Fruit fly (Drosophila melanogaster) whole organism, embryonic: ENCODE results near the gene CG14982.
A peak's percentile ranks its signal among the peaks of the same experiment; 100 is the strongest.

Experiments
- Atf6 ChIP-seq: fragments of 200-800 bp; sonication (Bioruptor generic); IDR thresholded peaks from 2 replicates; pipeline ENCODE4 v1.3.6; 2022; ENCODE audit warnings: missing biosample characterization, missing genetic modification characterization
- B-H1 ChIP-seq: fragments of 200-800 bp; sonication (Bioruptor generic); IDR thresholded peaks from 3 replicates; pipeline ENCODE4 v1.3.6; 2022; ENCODE audit warnings: missing biosample characterization, missing genetic modification characterization
- CG10959 ChIP-seq: fragments of 200-800 bp; sonication (Bioruptor generic); IDR thresholded peaks from 2 replicates; pipeline ENCODE4 v1.3.6; 2022; ENCODE audit warnings: missing biosample characterization, missing genetic modification characterization
- CG11696 ChIP-seq: fragments of 200-800 bp; sonication (Bioruptor generic); IDR thresholded peaks from 2 replicates; pipeline ENCODE4 v1.3.6; 2022; ENCODE audit warnings: missing biosample characterization, missing genetic modification characterization
- CG12942 ChIP-seq: fragments of 200-800 bp; sonication (Bioruptor generic); optimal IDR thresholded peaks from 3 replicates; lab custom pipeline; 2016; ENCODE audit warnings: missing biosample characterization, missing genetic modification characterization
- CG13123 ChIP-seq: fragments of 200-800 bp; sonication (Bioruptor generic); optimal IDR thresholded peaks from 2 replicates; lab custom pipeline; 2016; ENCODE audit warnings: missing biosample characterization, missing genetic modification characterization
- CG15073 ChIP-seq: fragments of 200-800 bp; sonication (Bioruptor generic); optimal IDR thresholded peaks from 2 replicates; lab custom pipeline; 2016; ENCODE audit warnings: missing biosample characterization, missing genetic modification characterization
- CG15269 ChIP-seq: fragments of 200-800 bp; sonication (Bioruptor generic); optimal IDR thresholded peaks from 2 replicates; lab custom pipeline; 2018; ENCODE audit warnings: missing biosample characterization, mild to moderate bottlenecking, missing genetic modification characterization, moderate library complexity
- CG17361 ChIP-seq: fragments of 200-800 bp; sonication (Bioruptor generic); IDR thresholded peaks from 3 replicates; pipeline ENCODE4 v1.3.6; 2022; ENCODE audit warnings: missing biosample characterization, missing genetic modification characterization
- CG17829 ChIP-seq: fragments of 200-800 bp; optimal IDR thresholded peaks from 2 replicates; lab custom pipeline; 2019; ENCODE audit warnings: missing biosample characterization, mild to moderate bottlenecking, missing genetic modification characterization, moderate library complexity
- CG18619 ChIP-seq: fragments of 200-800 bp; sonication (Bioruptor generic); optimal IDR thresholded peaks from 3 replicates; lab custom pipeline; 2017; ENCODE audit warnings: missing biosample characterization, mild to moderate bottlenecking, missing genetic modification characterization
- CG18764 ChIP-seq: fragments of 200-800 bp; sonication (Bioruptor generic); optimal IDR thresholded peaks from 3 replicates; lab custom pipeline; 2016; ENCODE audit warnings: missing biosample characterization, missing genetic modification characterization
- CG2202 ChIP-seq: fragments of 200-800 bp; sonication (Bioruptor generic); optimal IDR thresholded peaks from 2 replicates; lab custom pipeline; 2018; ENCODE audit warnings: missing biosample characterization, mild to moderate bottlenecking, missing genetic modification characterization
- CG33213 ChIP-seq: fragments of 200-800 bp; sonication (Bioruptor generic); optimal IDR thresholded peaks from 3 replicates; lab custom pipeline; 2016; ENCODE audit warnings: missing biosample characterization, missing genetic modification characterization
- CG3726 ChIP-seq: fragments of 200-800 bp; sonication (Bioruptor generic); IDR thresholded peaks from 3 replicates; pipeline ENCODE4, ENCODE4 v1.3.6; 2022; ENCODE audit warnings: missing biosample characterization, missing genetic modification characterization
- CG4854 ChIP-seq: fragments of 200-800 bp; sonication (Bioruptor generic); optimal IDR thresholded peaks from 2 replicates; lab custom pipeline; 2016; ENCODE audit warnings: missing biosample characterization, missing genetic modification characterization, inconsistent platforms
- CG7372 ChIP-seq: fragments of 200-800 bp; sonication (Bioruptor generic); IDR thresholded peaks from 2 replicates; pipeline ENCODE4 v1.3.6; 2022; ENCODE audit warnings: missing biosample characterization, missing genetic modification characterization
- CG8089 ChIP-seq: fragments of 200-800 bp; sonication (Bioruptor generic); optimal IDR thresholded peaks from 3 replicates; lab custom pipeline; 2016; ENCODE audit warnings: missing biosample characterization, missing genetic modification characterization
- CG8290 ChIP-seq, 3 experiments: fragments of 200-800 bp; sonication (Bioruptor generic); optimal IDR thresholded peaks; 2 replicates each; lab custom pipeline; 2016 to 2019; ENCODE audit warnings: missing biosample characterization in 3 of 3, missing genetic modification characterization in 3 of 3, mild to moderate bottlenecking in 2 of 3, moderate library complexity in 1 of 3
- CG9215 ChIP-seq: fragments of 200-800 bp; sonication (Bioruptor generic); IDR thresholded peaks from 2 replicates; pipeline ENCODE4 v1.3.6; 2022; ENCODE audit warnings: missing biosample characterization, missing genetic modification characterization
- CG9876 ChIP-seq: fragments of 200-800 bp; sonication (Bioruptor generic); optimal IDR thresholded peaks from 2 replicates; lab custom pipeline; 2016; ENCODE audit warnings: missing biosample characterization, missing genetic modification characterization
- Dref ChIP-seq: fragments of 200-800 bp; sonication (Bioruptor generic); IDR thresholded peaks from 2 replicates; pipeline ENCODE4 v1.3.6; 2022; ENCODE audit warnings: missing biosample characterization, missing genetic modification characterization
- E2f2 ChIP-seq: fragments of 200-800 bp; sonication (Bioruptor generic); IDR thresholded peaks from 2 replicates; pipeline ENCODE4 v1.3.6; 2022; ENCODE audit warnings: missing biosample characterization, missing genetic modification characterization
- Elba2 ChIP-seq: fragments of 200-800 bp; sonication (Bioruptor generic); optimal IDR thresholded peaks from 3 replicates; lab custom pipeline; 2016; ENCODE audit warnings: missing biosample characterization, missing genetic modification characterization
- HmgZ ChIP-seq: fragments of 200-800 bp; sonication (Bioruptor generic); optimal IDR thresholded peaks from 2 replicates; lab custom pipeline; 2018; ENCODE audit warnings: missing biosample characterization, mild to moderate bottlenecking, missing genetic modification characterization
- Hmx ChIP-seq: fragments of 200-800 bp; sonication (Bioruptor generic); optimal IDR thresholded peaks from 2 replicates; lab custom pipeline; 2016; ENCODE audit warnings: missing biosample characterization, missing genetic modification characterization
- MTF-1 ChIP-seq: fragments of 200-800 bp; sonication (Bioruptor generic); optimal IDR thresholded peaks from 2 replicates; lab custom pipeline; 2018; ENCODE audit warnings: missing biosample characterization, mild to moderate bottlenecking, missing genetic modification characterization, borderline replicate concordance
- Mad ChIP-seq: fragments of 200-800 bp; sonication (Bioruptor generic); optimal IDR thresholded peaks from 2 replicates; lab custom pipeline; 2016; ENCODE audit warnings: missing biosample characterization, missing genetic modification characterization
- Usf ChIP-seq: fragments of 200-800 bp; sonication (Bioruptor generic); optimal IDR thresholded peaks from 2 replicates; lab custom pipeline; 2017; ENCODE audit warnings: missing genotype, missing biosample characterization, missing genetic modification characterization
- chif ChIP-seq, 2 experiments: fragments of 200-800 bp; sonication (Bioruptor generic); optimal IDR thresholded peaks; 3 replicates each; lab custom pipeline; 2016; ENCODE audit warnings: missing biosample characterization in 2 of 2, missing genetic modification characterization in 2 of 2
- chinmo ChIP-seq: fragments of 200-800 bp; sonication (Bioruptor generic); IDR thresholded peaks from 4 replicates; pipeline ENCODE4 v1.3.6; 2022; ENCODE audit warnings: missing biosample characterization, missing genetic modification characterization; ENCODE audit not compliant: partially characterized antibody
- dysf ChIP-seq: fragments of 200-800 bp; sonication (Bioruptor generic); IDR thresholded peaks from 3 replicates; pipeline ENCODE4 v1.3.6; 2022; ENCODE audit warnings: missing biosample characterization, missing genetic modification characterization
- fd96Cb ChIP-seq: fragments of 200-800 bp; sonication (Bioruptor generic); optimal IDR thresholded peaks from 2 replicates; lab custom pipeline; 2018; ENCODE audit warnings: missing biosample characterization, mild to moderate bottlenecking, missing genetic modification characterization, moderate library complexity
- gsb ChIP-seq: fragments of 200-800 bp; sonication (Bioruptor generic); IDR thresholded peaks from 2 replicates; pipeline ENCODE4 v1.3.6; 2022; ENCODE audit warnings: missing biosample characterization, missing genetic modification characterization
- her ChIP-seq: fragments of 200-800 bp; sonication (Bioruptor generic); optimal IDR thresholded peaks from 2 replicates; lab custom pipeline; 2016; ENCODE audit warnings: missing biosample characterization, missing genetic modification characterization
- maf-S ChIP-seq: fragments of 200-800 bp; sonication (Bioruptor generic); optimal IDR thresholded peaks from 2 replicates; lab custom pipeline; 2016; ENCODE audit warnings: missing biosample characterization, missing genetic modification characterization
- mirr ChIP-seq: fragments of 200-800 bp; sonication (Bioruptor generic); optimal IDR thresholded peaks from 3 replicates; lab custom pipeline; 2018; ENCODE audit warnings: missing biosample characterization, mild to moderate bottlenecking, missing genetic modification characterization
- nau ChIP-seq: fragments of 200-800 bp; sonication (Bioruptor generic); optimal IDR thresholded peaks from 3 replicates; lab custom pipeline; 2017; ENCODE audit warnings: missing biosample characterization, mild to moderate bottlenecking, missing genetic modification characterization, missing genetic modification reagents
- phol ChIP-seq: fragments of 200-800 bp; sonication (Bioruptor generic); optimal IDR thresholded peaks from 3 replicates; lab custom pipeline; 2018; ENCODE audit warnings: missing biosample characterization, mild to moderate bottlenecking, missing genetic modification characterization, moderate library complexity
- prd ChIP-seq, 3 experiments: fragments of >200 bp in 2 of 3; fragments of 200-800 bp in 1 of 3; sonication (Bioruptor generic) in 1 of 3; optimal IDR thresholded peaks in 2 of 3; IDR thresholded peaks in 1 of 3; 2 replicates in 2 of 3; 3 replicates in 1 of 3; pipeline versions ENCODE4 v1.3.6 to Lab custom; 2017 to 2022; ENCODE audit warnings: missing biosample characterization in 1 of 3, missing genetic modification characterization in 1 of 3
- pros ChIP-seq: fragments of 200-800 bp; sonication (Bioruptor generic); optimal IDR thresholded peaks from 3 replicates; lab custom pipeline; 2019; ENCODE audit warnings: missing biosample characterization, mild to moderate bottlenecking, missing genetic modification characterization, moderate library complexity
- ranshi ChIP-seq: fragments of 200-800 bp; sonication (Bioruptor generic); IDR thresholded peaks from 2 replicates; pipeline ENCODE4 v1.3.6; 2022; ENCODE audit warnings: missing biosample characterization, missing genetic modification characterization
- rib ChIP-seq: fragments of 200-800 bp; sonication (Bioruptor generic); IDR thresholded peaks from 2 replicates; pipeline ENCODE4 v1.3.6; 2022; ENCODE audit warnings: missing biosample characterization, missing genetic modification characterization
- ro ChIP-seq: fragments of 200-800 bp; sonication (Bioruptor generic); IDR thresholded peaks from 2 replicates; pipeline ENCODE4 v1.3.6; 2022; ENCODE audit warnings: missing biosample characterization, missing genetic modification characterization
- row ChIP-seq: fragments of 200-800 bp; sonication (Bioruptor generic); IDR thresholded peaks from 3 replicates; pipeline ENCODE4 v1.3.6; 2022; ENCODE audit warnings: missing biosample characterization, missing genetic modification characterization
- sim ChIP-seq: fragments of 200-800 bp; sonication (Bioruptor generic); IDR thresholded peaks from 2 replicates; pipeline ENCODE4 v1.3.6; 2022; ENCODE audit warnings: missing biosample characterization, missing genetic modification characterization
- ssp ChIP-seq: fragments of 200-800 bp; sonication (Bioruptor generic); IDR thresholded peaks from 2 replicates; pipeline ENCODE4 v1.3.6; 2022; ENCODE audit warnings: missing biosample characterization, missing genetic modification characterization
- sug ChIP-seq: fragments of 200-800 bp; optimal IDR thresholded peaks from 2 replicates; lab custom pipeline; 2019; ENCODE audit warnings: missing biosample characterization, mild to moderate bottlenecking, missing genetic modification characterization, moderate library complexity
- vvl ChIP-seq: fragments of 200-800 bp; sonication (Bioruptor generic); IDR thresholded peaks from 2 replicates; pipeline ENCODE4 v1.3.6; 2022; ENCODE audit warnings: missing biosample characterization, missing genetic modification characterization
- yki ChIP-seq: fragments of >200 bp; optimal IDR thresholded peaks from 3 replicates; lab custom pipeline; 2018
- zf30C ChIP-seq: fragments of 200-800 bp; sonication (Bioruptor generic); optimal IDR thresholded peaks from 3 replicates; lab custom pipeline; 2018; ENCODE audit warnings: missing biosample characterization, mild to moderate bottlenecking, missing genetic modification characterization
- zfh1 ChIP-seq: fragments of 200-800 bp; sonication (Bioruptor generic); IDR thresholded peaks from 3 replicates; pipeline ENCODE4 v1.3.6; 2022; ENCODE audit warnings: missing biosample characterization, missing genetic modification characterization

CG14982 gene

dm6 chr3L:3898978-3899377 lies 43.5 kb upstream of the CG14982 start, which contains the start of gene Ccz1 (continued):
- TF ChIP-seq MTF-1 (GFP tag; lab: Kevin White, UChicago) (peak; percentile 76), B-H1 (GFP tag; lab: Robert Waterston, UW) (no peak), sim (GFP tag; lab: Robert Waterston, UW) (no peak), CG3726 (GFP tag; lab: Robert Waterston, UW) (no peak), CG9215 (GFP tag; lab: Robert Waterston, UW) (no peak), gsb (no peak), Elba2 (GFP tag; lab: Kevin White, UChicago) (no peak), CG10959 (GFP tag; lab: Robert Waterston, UW) (no peak), CG4854 (peak; percentile 70), phol (tag; lab: Kevin White, UChicago) (peak; percentile 35), E2f2 (no peak), ssp (GFP tag; lab: Robert Waterston, UW) (no peak), nau (peak; percentile 71), CG11696 (GFP tag; lab: Robert Waterston, UW) (no peak), CG17829 (tag; lab: Kevin White, UChicago) (peak; percentile 58), HmgZ (tag; lab: Kevin White, UChicago) (peak; percentile 79), chinmo (no peak), CG15269 (tag; lab: Kevin White, UChicago) (peak; percentile 63), CG13123 (GFP tag; lab: Kevin White, UChicago) (peak; percentile 82), sug (peak; percentile 52), fd96Cb (tag; lab: Kevin White, UChicago) (peak; percentile 13), zf30C (GFP tag; lab: Kevin White, UChicago) (no peak), her (GFP tag; lab: Kevin White, UChicago) (peak; percentile 66), prd (optimal IDR thresholded peaks at IDR 0.05; lab: Kevin White, UChicago) (no peak), prd (GFP tag; IDR thresholded peaks at IDR 0.05; lab: Robert Waterston, UW) (no peak), CG7372 (GFP tag; lab: Robert Waterston, UW) (no peak), mirr (peak; percentile 28), Usf (GFP tag; lab: Kevin White, UChicago) (no peak), ranshi (GFP tag; lab: Robert Waterston, UW) (no peak), CG15073 (GFP tag; lab: Kevin White, UChicago) (no peak), ro (GFP tag; lab: Robert Waterston, UW) (no peak), CG2202 (tag; lab: Kevin White, UChicago) (peak; percentile 46), pros (GFP tag; lab: Kevin White, UChicago) (no peak), maf-S (GFP tag; lab: Kevin White, UChicago) (peak; percentile 71), CG12942 (GFP tag; lab: Kevin White, UChicago) (peak; percentile 67), Hmx (GFP tag; lab: Kevin White, UChicago) (no peak), dysf (GFP tag; lab: Robert Waterston, UW) (no peak), CG18764 (GFP tag; lab: Kevin White, UChicago) (peak; percentile 67), zfh1 (GFP tag; lab: Robert Waterston, UW) (no peak), vvl (GFP tag; lab: Robert Waterston, UW) (no peak), chif (GFP tag; optimal IDR thresholded peaks at IDR 0.05; lab: Kevin White, UChicago) (peak; percentile 71 to 73), rib (GFP tag; lab: Robert Waterston, UW) (no peak), CG8290 (GFP tag; optimal IDR thresholded peaks at IDR 0.05; lab: Kevin White, UChicago) (peak; percentile 67), CG8290 (tag; optimal IDR thresholded peaks at IDR 0.05; lab: Kevin White, UChicago) (peak; percentile 56 to 82), Dref (no peak), CG8089 (GFP tag; lab: Kevin White, UChicago) (peak; percentile 76), CG17361 (GFP tag; lab: Robert Waterston, UW) (no peak), Atf6 (GFP tag; lab: Robert Waterston, UW) (no peak), CG18619 (GFP tag; lab: Kevin White, UChicago) (peak; percentile 71), yki (lab: Kevin White, UChicago) (no peak), Mad (GFP tag; lab: Kevin White, UChicago) (peak; percentile 74), CG9876 (GFP tag; lab: Kevin White, UChicago) (peak; percentile 66), CG33213 (GFP tag; lab: Kevin White, UChicago) (peak; percentile 91), row (no peak)
